Fruit fly (Drosophila melanogaster) whole organism, pupa: ENCODE data around the gene CG6026.

Experiments
- CG10348 ChIP-seq: fragments of 200-800 bp; sonication (Bioruptor generic); IDR thresholded peaks from 2 replicates; pipeline ENCODE4 v1.3.6; 2022; ENCODE audit warnings: missing biosample characterization, missing genetic modification characterization
- CG12605 ChIP-seq: fragments of 200-800 bp; sonication (Bioruptor generic); IDR thresholded peaks from 2 replicates; pipeline ENCODE4 v1.3.6; 2022; ENCODE audit warnings: missing biosample characterization, missing genetic modification characterization
- CG13204 ChIP-seq: fragments of 200-800 bp; sonication (Bioruptor generic); optimal IDR thresholded peaks from 2 replicates; lab custom pipeline; 2018; ENCODE audit warnings: missing biosample characterization, mild to moderate bottlenecking, missing genetic modification characterization, moderate library complexity
- CG14655 ChIP-seq: fragments of 200-800 bp; sonication (Bioruptor generic); optimal IDR thresholded peaks from 3 replicates; lab custom pipeline; 2017; ENCODE audit warnings: mild to moderate bottlenecking, missing biosample characterization, missing genetic modification reagents, missing genetic modification characterization
- CG15710 ChIP-seq: fragments of 200-800 bp; sonication (Bioruptor generic); optimal IDR thresholded peaks from 2 replicates; lab custom pipeline; 2018; ENCODE audit warnings: missing biosample characterization, mild to moderate bottlenecking, missing genetic modification characterization, moderate library complexity
- CG17806 ChIP-seq: fragments of 200-800 bp; sonication (Bioruptor generic); optimal IDR thresholded peaks from 2 replicates; lab custom pipeline; 2018; ENCODE audit warnings: missing biosample characterization, mild to moderate bottlenecking, missing genetic modification characterization, moderate library complexity
- CG32121 ChIP-seq: fragments of 200-800 bp; sonication (Bioruptor generic); IDR thresholded peaks from 2 replicates; pipeline ENCODE4 v1.3.6; 2022; ENCODE audit warnings: missing biosample characterization, missing genetic modification characterization
- CG34367 ChIP-seq: fragments of 200-800 bp; sonication (Bioruptor generic); optimal IDR thresholded peaks from 2 replicates; lab custom pipeline; 2018; ENCODE audit warnings: missing biosample characterization, mild to moderate bottlenecking, missing genetic modification characterization
- CG4496 ChIP-seq: fragments of 200-800 bp; sonication (Bioruptor generic); IDR thresholded peaks from 3 replicates; pipeline ENCODE4 v1.3.6; 2022; ENCODE audit warnings: missing biosample characterization, missing genetic modification characterization
- CG8159 ChIP-seq: fragments of 200-800 bp; sonication (Bioruptor generic); optimal IDR thresholded peaks from 3 replicates; lab custom pipeline; 2018; ENCODE audit warnings: missing biosample characterization, mild to moderate bottlenecking, missing genetic modification characterization, moderate library complexity
- CG8301 ChIP-seq: fragments of 200-800 bp; sonication (Bioruptor generic); optimal IDR thresholded peaks from 2 replicates; lab custom pipeline; 2018; ENCODE audit warnings: missing biosample characterization, mild to moderate bottlenecking, missing genetic modification characterization
- CG9948 ChIP-seq: fragments of 200-800 bp; sonication (Bioruptor generic); optimal IDR thresholded peaks from 2 replicates; lab custom pipeline; 2018; ENCODE audit warnings: missing biosample characterization, mild to moderate bottlenecking, missing genetic modification characterization, moderate library complexity
- D1 ChIP-seq: fragments of 200-800 bp; sonication (Bioruptor generic); optimal IDR thresholded peaks from 2 replicates; lab custom pipeline; 2018; ENCODE audit warnings: missing biosample characterization, mild to moderate bottlenecking, missing genetic modification characterization, moderate library complexity
- EcR ChIP-seq: fragments of 200-800 bp; sonication (Bioruptor generic); optimal IDR thresholded peaks from 3 replicates; lab custom pipeline; 2019; ENCODE audit warnings: missing biosample characterization, missing genetic modification characterization, mild to moderate bottlenecking, moderate library complexity, missing genetic modification reagents
- Ets98B ChIP-seq: fragments of 200-800 bp; sonication (Bioruptor generic); IDR thresholded peaks from 2 replicates; pipeline ENCODE4 v1.3.6; 2022; ENCODE audit warnings: missing biosample characterization, missing genetic modification characterization
- Pif1A ChIP-seq: fragments of 200-800 bp; sonication (Bioruptor generic); optimal IDR thresholded peaks from 3 replicates; lab custom pipeline; 2016; ENCODE audit warnings: missing biosample characterization, missing genetic modification characterization
- Pif1B ChIP-seq: fragments of 200-800 bp; sonication (Bioruptor generic); optimal IDR thresholded peaks from 3 replicates; lab custom pipeline; 2016; ENCODE audit warnings: missing biosample characterization, missing genetic modification characterization
- Snoo ChIP-seq: fragments of 200-800 bp; sonication (Bioruptor generic); optimal IDR thresholded peaks from 3 replicates; lab custom pipeline; 2017; ENCODE audit warnings: missing biosample characterization, mild to moderate bottlenecking, missing genetic modification characterization, inconsistent platforms
- fd96Ca ChIP-seq: fragments of 200-800 bp; sonication (Bioruptor generic); IDR thresholded peaks from 3 replicates; pipeline ENCODE4 v1.3.6; 2022; ENCODE audit warnings: missing biosample characterization, missing genetic modification characterization
- gl ChIP-seq: fragments of 200-800 bp; sonication (Bioruptor generic); optimal IDR thresholded peaks from 2 replicates; lab custom pipeline; 2018; ENCODE audit warnings: missing biosample characterization, mild to moderate bottlenecking, missing genetic modification characterization
- rn ChIP-seq: fragments of 200-800 bp; sonication (Bioruptor generic); IDR thresholded peaks from 2 replicates; pipeline ENCODE4 v1.3.6; 2022; ENCODE audit warnings: missing biosample characterization, missing genetic modification characterization

The CG6026 gene

DNA sequence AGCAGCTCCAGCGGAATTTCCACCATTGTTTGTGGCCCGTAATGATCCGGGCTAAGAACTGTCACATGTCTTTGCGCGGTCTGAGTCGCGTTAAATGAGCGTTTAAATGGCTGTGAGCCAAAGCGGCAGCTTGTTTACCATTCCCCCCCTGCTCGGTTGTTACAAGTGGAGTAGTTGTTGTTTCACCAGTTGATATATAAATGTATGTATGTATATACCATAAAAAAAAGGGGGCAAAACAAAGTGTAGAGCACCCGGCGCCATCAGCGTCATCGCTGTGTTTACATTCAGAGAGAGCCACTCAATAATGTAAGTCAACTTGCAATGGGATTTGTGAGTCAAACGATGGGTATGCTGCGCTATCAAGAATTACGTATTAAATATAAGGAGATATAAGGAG, 23.5 kb downstream of the CG6026 start:
- TF ChIP-seq fd96Ca = 0 out of 3 replicates have a peak, but pooled peaks have one; percentile 24
- TF ChIP-seq Pif1B (GFP tag; lab: Kevin White, UChicago) = peak; percentile 53
- TF ChIP-seq Ets98B = peak; percentile 32; the same call in 1 of the 2 replicates
- TF ChIP-seq rn (GFP tag; lab: Robert Waterston, UW) = no peak
- peak; percentile 27 for TF ChIP-seq gl
- TF ChIP-seq CG34367 (tag; lab: Kevin White, UChicago) = no peak
- peak; percentile 34 for TF ChIP-seq Pif1A (GFP tag; lab: Kevin White, UChicago)
- no peak for TF ChIP-seq D1
- peak; percentile 56; the same call in 1 of the 3 replicates for TF ChIP-seq CG4496 (GFP tag; lab: Robert Waterston, UW)
- TF ChIP-seq CG13204 (GFP tag; lab: Kevin White, UChicago) = peak; percentile 42
- peak; percentile 32 for TF ChIP-seq EcR

- TF ChIP-seq EcR (no peak), Pif1A (GFP tag; lab: Kevin White, UChicago) (no peak), Pif1B (GFP tag; lab: Kevin White, UChicago) (no peak), CG8301 (tag; lab: Kevin White, UChicago) (peak; percentile 23), CG14655 (GFP tag; lab: Kevin White, UChicago) (peak; percentile 0), CG13204 (GFP tag; lab: Kevin White, UChicago) (no peak), CG15710 (peak; percentile 16), CG10348 (GFP tag; lab: Robert Waterston, UW) (no peak), Snoo (tag; lab: Kevin White, UChicago) (no peak), Ets98B (no peak), CG8159 (tag; lab: Kevin White, UChicago) (peak; percentile 55), CG32121 (GFP tag; lab: Robert Waterston, UW) (no peak), D1 (no peak), CG34367 (tag; lab: Kevin White, UChicago) (no peak), CG4496 (GFP tag; lab: Robert Waterston, UW) (no peak), CG9948 (tag; lab: Kevin White, UChicago) (peak; percentile 22), gl (no peak), fd96Ca (no peak), rn (GFP tag; lab: Robert Waterston, UW) (no peak), CG17806 (peak; percentile 39), CG12605 (GFP tag; lab: Robert Waterston, UW) (no peak)
Measured at dm6 chr3R:19058384-19058783, 25.0 kb downstream of the CG6026 start.

dm6 chr3R:19059285-19059684, 25.9 kb downstream of the CG6026 start:
- TF ChIP-seq CG4496 (GFP tag; lab: Robert Waterston, UW) (peak; percentile 32; the same call in 1 of the 3 replicates), Pif1B (GFP tag; lab: Kevin White, UChicago) (no peak), CG13204 (GFP tag; lab: Kevin White, UChicago) (peak; percentile 4), CG8159 (tag; lab: Kevin White, UChicago) (no peak)

dm6 chr3R:19060173-19060572, 26.8 kb downstream of the CG6026 start:
- TF ChIP-seq gl (peak; percentile 13), CG10348 (GFP tag; lab: Robert Waterston, UW) (no peak), EcR (peak; percentile 60)
- TF ChIP-seq, all 21 proteins: peak for 2

DNA sequence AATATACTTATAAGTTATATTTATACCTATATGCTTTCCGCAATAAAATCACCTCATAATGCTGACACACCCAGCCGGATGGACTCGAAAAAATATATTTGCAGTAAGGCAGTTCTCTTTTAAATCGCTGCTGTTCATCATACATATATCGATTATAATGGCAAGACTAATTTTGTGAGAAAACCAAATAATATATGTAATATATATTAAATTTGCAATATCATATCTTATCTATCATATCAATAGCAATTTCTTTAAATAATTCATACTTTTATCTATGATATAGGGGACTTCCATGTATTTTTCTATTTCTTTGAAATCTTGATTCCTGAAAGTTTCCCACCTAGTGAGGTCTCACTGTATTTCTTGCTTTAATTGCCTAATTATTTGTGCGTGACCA, 29.2 kb downstream of the CG6026 start:
- no peak for TF ChIP-seq CG15710
- no peak for TF ChIP-seq CG14655 (GFP tag; lab: Kevin White, UChicago)
- no peak for TF ChIP-seq CG8301 (tag; lab: Kevin White, UChicago)
- no peak for TF ChIP-seq CG8159 (tag; lab: Kevin White, UChicago)
- TF ChIP-seq CG9948 (tag; lab: Kevin White, UChicago) = no peak
- no peak for TF ChIP-seq Pif1A (GFP tag; lab: Kevin White, UChicago)
- no peak for TF ChIP-seq D1
- TF ChIP-seq CG4496 (GFP tag; lab: Robert Waterston, UW) = no peak
- TF ChIP-seq gl = no peak

dm6 chr3R:19064037-19064664, 30.8 kb downstream of the CG6026 start:
- TF ChIP-seq Ets98B = peak; percentile 15; the same call in 1 of the 2 replicates
- no peak for TF ChIP-seq CG34367 (tag; lab: Kevin White, UChicago)
- TF ChIP-seq CG10348 (GFP tag; lab: Robert Waterston, UW) = no peak
- TF ChIP-seq CG8159 (tag; lab: Kevin White, UChicago) = no peak
- no peak for TF ChIP-seq CG17806
- peak; percentile 40; the same call in 1 of the 3 replicates for TF ChIP-seq CG4496 (GFP tag; lab: Robert Waterston, UW)
- TF ChIP-seq Snoo (tag; lab: Kevin White, UChicago) = peak; percentile 67
- peak; percentile 35 for TF ChIP-seq Pif1B (GFP tag; lab: Kevin White, UChicago)
- TF ChIP-seq D1 = no peak
- TF ChIP-seq, all 21 proteins: peak for 4

DNA sequence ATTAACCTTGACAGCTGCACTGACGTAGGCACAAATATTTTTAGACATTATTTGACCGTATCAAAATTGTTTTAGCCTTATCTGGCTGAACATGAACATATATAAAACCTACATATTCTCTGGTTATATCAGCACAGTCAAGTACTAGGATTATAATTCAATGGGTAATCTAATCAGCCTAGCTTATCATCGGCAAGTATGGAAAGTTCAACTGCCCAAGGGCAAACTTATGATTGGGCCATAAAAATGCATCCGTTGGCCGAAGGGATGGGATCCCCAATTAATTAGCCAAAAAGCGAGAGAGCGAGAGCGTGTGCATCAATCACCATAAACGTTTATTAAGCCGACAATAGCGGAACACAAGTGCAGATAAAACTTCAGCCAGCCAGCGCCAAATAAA, 32.1 kb downstream of the CG6026 start:
- TF ChIP-seq CG13204 (GFP tag; lab: Kevin White, UChicago) (no peak), Snoo (tag; lab: Kevin White, UChicago) (no peak), CG14655 (GFP tag; lab: Kevin White, UChicago) (no peak), D1 (no peak), gl (no peak), CG10348 (GFP tag; lab: Robert Waterston, UW) (no peak)
- TF ChIP-seq, all 21 proteins: peak for 0
